Worm (Caenorhabditis elegans) whole organism, L2 larva: ENCODE results near the gene C30B5.2.

Experiments
- C34F6.9 ChIP-seq: fragments of 150-350 bp; optimal IDR thresholded peaks from 2 replicates; lab custom pipeline; 2014; ENCODE audit warnings: missing biosample characterization, missing genetic modification characterization
- F13H6.1 ChIP-seq: sonication (generic microtip); optimal IDR thresholded peaks from 2 replicates; lab custom pipeline; 2016; ENCODE audit warnings: missing genetic modification characterization, missing compliant biosample characterization
- R02D3.7 ChIP-seq: fragments of 150-350 bp; optimal IDR thresholded peaks from 2 replicates; lab custom pipeline; 2014; ENCODE audit warnings: missing biosample characterization, missing genetic modification characterization
- Y55F3AM.14 ChIP-seq: fragments of 200-800 bp; sonication (Bioruptor generic); optimal IDR thresholded peaks from 2 replicates; lab custom pipeline; 2018; ENCODE audit warnings: mild to moderate bottlenecking, missing genetic modification characterization, missing compliant biosample characterization
- ZK546.5 ChIP-seq: sonication (generic microtip); optimal IDR thresholded peaks from 2 replicates; lab custom pipeline; 2017; ENCODE audit warnings: missing biosample characterization, missing genetic modification characterization
- alr-1 ChIP-seq: fragments of 150-350 bp; optimal IDR thresholded peaks from 2 replicates; lab custom pipeline; 2014; ENCODE audit warnings: missing biosample characterization, missing genetic modification characterization
- aly-2 ChIP-seq: fragments of 150-350 bp; optimal IDR thresholded peaks from 2 replicates; lab custom pipeline; 2014; ENCODE audit warnings: missing biosample characterization, missing genetic modification characterization
- ama-1 ChIP-seq: fragments of 150-350 bp; optimal IDR thresholded peaks from 2 replicates; lab custom pipeline; 2018; ENCODE audit warnings: inconsistent platforms
- blmp-1 ChIP-seq: sonication (generic microtip); optimal IDR thresholded peaks from 2 replicates; lab custom pipeline; 2017; ENCODE audit warnings: missing genetic modification characterization, mild to moderate bottlenecking, missing compliant biosample characterization, antibody characterized with exemption, moderate library complexity; ENCODE audit not compliant: insufficient read depth
- ceh-16 ChIP-seq: fragments of 150-350 bp; optimal IDR thresholded peaks from 2 replicates; lab custom pipeline; 2014; ENCODE audit warnings: missing biosample characterization, missing genetic modification characterization
- ceh-82 ChIP-seq: fragments of 150-350 bp; optimal IDR thresholded peaks from 2 replicates; lab custom pipeline; 2014; ENCODE audit warnings: missing biosample characterization, missing genetic modification characterization
- crh-2 ChIP-seq: sonication (generic microtip); optimal IDR thresholded peaks from 2 replicates; lab custom pipeline; 2017; ENCODE audit warnings: missing biosample characterization, missing genetic modification characterization
- dmd-4 ChIP-seq: sonication (generic microtip); optimal IDR thresholded peaks from 2 replicates; lab custom pipeline; 2017; ENCODE audit warnings: missing biosample characterization, missing genetic modification characterization
- egl-27 ChIP-seq: sonication (generic microtip); optimal IDR thresholded peaks from 3 replicates; lab custom pipeline; 2017; ENCODE audit warnings: missing biosample characterization, missing genetic modification reagents, missing genetic modification characterization
- elt-1 ChIP-seq: fragments of 150-350 bp; optimal IDR thresholded peaks from 2 replicates; lab custom pipeline; 2014; ENCODE audit warnings: missing biosample characterization, missing genetic modification characterization
- elt-3 ChIP-seq: sonication (generic microtip); optimal IDR thresholded peaks from 2 replicates; lab custom pipeline; 2017; ENCODE audit warnings: missing biosample characterization, missing genetic modification characterization
- fos-1 ChIP-seq: fragments of 150-350 bp; optimal IDR thresholded peaks from 2 replicates; lab custom pipeline; 2014; ENCODE audit warnings: missing biosample characterization, missing genetic modification characterization
- gmeb-1 ChIP-seq: fragments of 150-350 bp; optimal IDR thresholded peaks from 2 replicates; lab custom pipeline; 2014; ENCODE audit warnings: missing biosample characterization, missing genetic modification characterization
- lin-11 ChIP-seq: fragments of 150-350 bp; sonication (generic microtip); optimal IDR thresholded peaks from 2 replicates; lab custom pipeline; 2014; ENCODE audit warnings: missing biosample characterization, missing genetic modification characterization, inconsistent platforms, mixed read lengths
- lin-13 ChIP-seq: fragments of 150-350 bp; optimal IDR thresholded peaks from 2 replicates; lab custom pipeline; 2014; ENCODE audit warnings: missing biosample characterization, missing genetic modification reagents, missing genetic modification characterization
- lin-39 ChIP-seq: fragments of 150-350 bp; optimal IDR thresholded peaks from 2 replicates; lab custom pipeline; 2014; ENCODE audit warnings: missing biosample characterization, missing genetic modification reagents, missing genetic modification characterization
- lsy-2 ChIP-seq, 2 experiments: fragments of 150-350 bp in 1 of 2; sonication (generic microtip) in 1 of 2; optimal IDR thresholded peaks; 2 replicates each; lab custom pipeline; 2014 to 2017; ENCODE audit warnings: missing biosample characterization in 2 of 2, missing genetic modification characterization in 2 of 2
- mab-5 ChIP-seq: fragments of 150-350 bp; optimal IDR thresholded peaks from 2 replicates; lab custom pipeline; 2014; ENCODE audit warnings: missing biosample characterization, missing genetic modification characterization
- mbf-1 ChIP-seq: sonication (generic microtip); optimal IDR thresholded peaks from 2 replicates; lab custom pipeline; 2017; ENCODE audit warnings: missing biosample characterization, missing genetic modification characterization
- mdl-1 ChIP-seq, 2 experiments: fragments of 150-350 bp in 1 of 2; sonication (generic microtip) in 1 of 2; optimal IDR thresholded peaks; 2 replicates each; lab custom pipeline; 2017; ENCODE audit warnings: missing biosample characterization in 2 of 2, missing genetic modification characterization in 2 of 2
- nhr-10 ChIP-seq: sonication (generic microtip); optimal IDR thresholded peaks from 2 replicates; lab custom pipeline; 2017; ENCODE audit warnings: missing biosample characterization, missing genetic modification characterization
- nhr-11 ChIP-seq: fragments of 150-350 bp; optimal IDR thresholded peaks from 2 replicates; lab custom pipeline; 2014; ENCODE audit warnings: missing biosample characterization, missing genetic modification characterization
- nhr-12 ChIP-seq: fragments of 150-350 bp; optimal IDR thresholded peaks from 2 replicates; lab custom pipeline; 2014; ENCODE audit warnings: missing biosample characterization, missing genetic modification characterization
- nhr-129 ChIP-seq: fragments of 150-350 bp; optimal IDR thresholded peaks from 2 replicates; lab custom pipeline; 2014; ENCODE audit warnings: missing biosample characterization, missing genetic modification characterization
- nhr-21 ChIP-seq: fragments of 150-350 bp; optimal IDR thresholded peaks from 2 replicates; lab custom pipeline; 2014; ENCODE audit warnings: missing biosample characterization, missing genetic modification characterization
- nhr-23 ChIP-seq: fragments of 150-350 bp; optimal IDR thresholded peaks from 2 replicates; lab custom pipeline; 2014; ENCODE audit warnings: missing biosample characterization, missing genetic modification reagents, missing genetic modification characterization
- nhr-237 ChIP-seq: fragments of 150-350 bp; optimal IDR thresholded peaks from 2 replicates; lab custom pipeline; 2014; ENCODE audit warnings: missing biosample characterization, missing genetic modification characterization
- nhr-25 ChIP-seq: fragments of 150-350 bp; sonication (generic microtip); optimal IDR thresholded peaks from 3 replicates; lab custom pipeline; 2014; ENCODE audit warnings: missing biosample characterization, missing genetic modification characterization
- nhr-6 ChIP-seq: fragments of 150-350 bp; optimal IDR thresholded peaks from 2 replicates; lab custom pipeline; 2014; ENCODE audit warnings: missing biosample characterization, missing genetic modification characterization
- nhr-77 ChIP-seq: fragments of 150-350 bp; optimal IDR thresholded peaks from 2 replicates; lab custom pipeline; 2014; ENCODE audit warnings: missing biosample characterization, missing genetic modification characterization
- peb-1 ChIP-seq: fragments of 150-350 bp; optimal IDR thresholded peaks from 2 replicates; lab custom pipeline; 2014; ENCODE audit warnings: missing biosample characterization, missing genetic modification characterization
- sem-4 ChIP-seq: fragments of 150-350 bp; optimal IDR thresholded peaks from 2 replicates; lab custom pipeline; 2014; ENCODE audit warnings: missing biosample characterization, missing genetic modification reagents, missing genetic modification characterization
- skn-1 ChIP-seq: sonication (generic microtip); optimal IDR thresholded peaks from 2 replicates; lab custom pipeline; 2017; ENCODE audit warnings: missing biosample characterization, missing genetic modification characterization
- sma-3 ChIP-seq: sonication (generic microtip); optimal IDR thresholded peaks from 2 replicates; lab custom pipeline; 2016; ENCODE audit warnings: missing genetic modification reagents, missing genetic modification characterization, missing compliant biosample characterization
- sma-9 ChIP-seq, 2 experiments: fragments of 150-350 bp in 1 of 2; sonication (generic microtip) in 1 of 2; optimal IDR thresholded peaks; 2 replicates each; lab custom pipeline; 2014 to 2016; ENCODE audit warnings: missing genetic modification characterization in 2 of 2, mild to moderate bottlenecking in 1 of 2, missing biosample characterization in 1 of 2, missing compliant biosample characterization in 1 of 2, missing genetic modification reagents in 1 of 2, moderate library complexity in 1 of 2
- snpc-4 ChIP-seq: fragments of 150-350 bp; optimal IDR thresholded peaks from 2 replicates; lab custom pipeline; 2014; ENCODE audit warnings: missing biosample characterization, missing genetic modification characterization
- unc-39 ChIP-seq: fragments of 150-350 bp; optimal IDR thresholded peaks from 2 replicates; lab custom pipeline; 2014; ENCODE audit warnings: missing biosample characterization, missing genetic modification characterization
- unc-55 ChIP-seq: fragments of 150-350 bp; sonication (generic microtip); optimal IDR thresholded peaks from 3 replicates; lab custom pipeline; 2014; ENCODE audit warnings: missing biosample characterization, missing genetic modification reagents, missing genetic modification characterization
- unc-62 ChIP-seq: fragments of 150-350 bp; optimal IDR thresholded peaks from 2 replicates; lab custom pipeline; 2014; ENCODE audit warnings: missing biosample characterization, missing genetic modification reagents, missing genetic modification characterization
- zag-1 ChIP-seq: fragments of 150-350 bp; optimal IDR thresholded peaks from 2 replicates; lab custom pipeline; 2014; ENCODE audit warnings: missing biosample characterization, missing genetic modification characterization
- ztf-1 ChIP-seq: fragments of 200-800 bp; sonication (Bioruptor generic); conservative IDR thresholded peaks from 2 replicates; pipeline ENCODE4 v1.3.6; 2022; ENCODE audit warnings: missing genetic modification characterization, missing compliant biosample characterization
- ztf-11 ChIP-seq: sonication (generic microtip); optimal IDR thresholded peaks from 2 replicates; lab custom pipeline; 2017; ENCODE audit warnings: missing biosample characterization, missing genetic modification characterization
- ztf-4 ChIP-seq: fragments of 150-350 bp; optimal IDR thresholded peaks from 2 replicates; lab custom pipeline; 2014; ENCODE audit warnings: missing biosample characterization, missing genetic modification characterization

C30B5.2 gene

ce11 chrII:6176154-6176897 is 20.7 kb upstream of the C30B5.2 start:
- no peak for TF ChIP-seq lin-39 (tag; lab: Kevin White, UChicago)
- no peak for TF ChIP-seq egl-27
- no peak for TF ChIP-seq dmd-4 (tag; lab: Kevin White, UChicago)
- peak in 1 of 2 experiments; percentile 37 for TF ChIP-seq lsy-2 (tag; optimal IDR thresholded peaks at IDR 0.05; lab: Kevin White, UChicago)
- peak; percentile 38 for TF ChIP-seq nhr-129 (tag; lab: Kevin White, UChicago)
- TF ChIP-seq fos-1: no peak
- TF ChIP-seq skn-1 (tag; lab: Kevin White, UChicago): no peak
- peak; percentile 66 for TF ChIP-seq nhr-23 (tag; lab: Kevin White, UChicago)
- no peak for TF ChIP-seq lin-13 (GFP tag; lab: Kevin White, UChicago)
- no peak for TF ChIP-seq unc-55 (GFP tag; lab: Kevin White, UChicago)
- TF ChIP-seq gmeb-1 (tag; lab: Kevin White, UChicago): no peak
- TF ChIP-seq alr-1: no peak
- TF ChIP-seq nhr-11 (tag; lab: Kevin White, UChicago): no peak
- TF ChIP-seq nhr-77 (tag; lab: Kevin White, UChicago): no peak
- TF ChIP-seq ZK546.5: no peak
- TF ChIP-seq nhr-12 (tag; lab: Kevin White, UChicago): no peak
- TF ChIP-seq lin-11: no peak
- TF ChIP-seq elt-1: peak; percentile 69
- no peak for TF ChIP-seq ceh-82 (tag; lab: Kevin White, UChicago)
- TF ChIP-seq nhr-21 (tag; lab: Kevin White, UChicago): no peak
- TF ChIP-seq peb-1 (tag; lab: Kevin White, UChicago): no peak
- TF ChIP-seq nhr-10: no peak
- TF ChIP-seq C34F6.9 (tag; lab: Kevin White, UChicago): peak; percentile 36
- TF ChIP-seq nhr-25 (tag; lab: Kevin White, UChicago): peak; percentile 68
- no peak for TF ChIP-seq unc-39 (tag; lab: Kevin White, UChicago)
- no peak for TF ChIP-seq elt-3
- TF ChIP-seq F13H6.1 (tag; lab: Kevin White, UChicago): no peak
- no peak for TF ChIP-seq nhr-237 (tag; lab: Kevin White, UChicago)
- TF ChIP-seq Y55F3AM.14 (GFP tag; lab: Kevin White, UChicago): no peak
- no peak for TF ChIP-seq nhr-6 (tag; lab: Kevin White, UChicago)
- TF ChIP-seq blmp-1 (tag; lab: Kevin White, UChicago): peak; percentile 55
- TF ChIP-seq zag-1 (tag; lab: Kevin White, UChicago): no peak
- TF ChIP-seq crh-2 (tag; lab: Kevin White, UChicago): no peak
- no peak for TF ChIP-seq mdl-1 (tag; optimal IDR thresholded peaks at IDR 0.05; lab: Kevin White, UChicago)
- peak; percentile 61 for TF ChIP-seq ceh-16 (tag; lab: Kevin White, UChicago)
- TF ChIP-seq ztf-4 (tag; lab: Kevin White, UChicago): no peak
- no peak for TF ChIP-seq snpc-4 (tag; lab: Kevin White, UChicago)
- TF ChIP-seq mab-5 (tag; lab: Kevin White, UChicago): no peak
- TF ChIP-seq sma-9 (GFP tag; optimal IDR thresholded peaks at IDR 0.05; lab: Kevin White, UChicago): peak; percentile 23
- TF ChIP-seq sma-9 (tag; optimal IDR thresholded peaks at IDR 0.05; lab: Kevin White, UChicago): no peak
- TF ChIP-seq sem-4: no peak
- no peak for TF ChIP-seq unc-62 (GFP tag; lab: Kevin White, UChicago)
- TF ChIP-seq ztf-11 (tag; lab: Kevin White, UChicago): no peak
- no peak for TF ChIP-seq ztf-1
- no peak for TF ChIP-seq mbf-1 (tag; lab: Kevin White, UChicago)
- TF ChIP-seq ama-1 (lab: Kevin White, UChicago): no peak
- TF ChIP-seq aly-2 (tag; lab: Kevin White, UChicago): no peak
- no peak for TF ChIP-seq R02D3.7 (tag; lab: Kevin White, UChicago)
- TF ChIP-seq sma-3 (GFP tag; lab: Kevin White, UChicago): peak; percentile 37
